Worm (Caenorhabditis elegans): ENCODE measurements around the gene clc-20.

The clc-20 gene

DNA sequence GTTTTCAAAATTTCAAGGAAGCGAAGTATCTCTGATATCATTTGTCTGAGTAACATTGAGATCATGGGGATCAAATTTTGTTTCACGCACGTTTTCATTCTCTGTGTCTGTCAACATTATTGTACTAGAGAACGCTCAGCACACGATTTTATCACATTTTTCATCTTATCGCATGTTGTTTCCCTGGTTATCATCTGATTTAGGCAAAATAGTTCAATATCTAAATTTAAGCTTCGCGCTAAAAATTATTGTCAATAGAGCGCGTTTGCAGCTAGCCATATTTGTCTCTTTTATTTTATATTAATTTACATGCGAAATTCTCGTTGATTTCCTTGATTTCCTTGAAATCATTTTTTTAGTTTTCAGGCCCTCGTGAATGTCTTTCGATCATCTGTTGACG is 26.9 kb upstream of the clc-20 start, which contains the start of gene K02F3.2:
TSS of gene K02F3.2 (plus strand) at position 357 of the 400 bp plus-strand sequence.
- TF ChIP-seq nhr-28 (tag; optimal IDR thresholded peaks at IDR 0.05), result no peak
- TF ChIP-seq nhr-76 (tag; optimal IDR thresholded peaks at IDR 0.05), result no peak
- TF ChIP-seq nhr-67 (tag; optimal IDR thresholded peaks at IDR 0.05), result no peak
- TF ChIP-seq elt-2 (tag; optimal IDR thresholded peaks at IDR 0.05), result peak; percentile 71
- TF ChIP-seq unc-39 (tag; optimal IDR thresholded peaks at IDR 0.05), result no peak
- TF ChIP-seq skn-1 (tag; optimal IDR thresholded peaks at IDR 0.05), result no peak
- no peak for TF ChIP-seq ztf-11 (tag; optimal IDR thresholded peaks at IDR 0.05)
- TF ChIP-seq ztf-4 (tag; optimal IDR thresholded peaks at IDR 0.05), result no peak
- no peak for TF ChIP-seq mml-1 (tag; optimal IDR thresholded peaks at IDR 0.05)
- peak; percentile 80 for TF ChIP-seq nhr-43 (tag; optimal IDR thresholded peaks at IDR 0.05; ENCODE audit: poor library complexity, severe bottlenecking)
- no peak for TF ChIP-seq ceh-82 (tag; optimal IDR thresholded peaks at IDR 0.05)
- TF ChIP-seq egl-27 (tag; optimal IDR thresholded peaks at IDR 0.05), result no peak
- no peak for TF ChIP-seq zag-1 (tag; optimal IDR thresholded peaks at IDR 0.05)
- no peak for TF ChIP-seq nhr-77 (tag; optimal IDR thresholded peaks at IDR 0.05)
- TF ChIP-seq sea-2 (GFP tag; optimal IDR thresholded peaks at IDR 0.05), result no peak
- TF ChIP-seq ceh-28 (tag; optimal IDR thresholded peaks at IDR 0.05), result peak; percentile 12
- peak; percentile 84 for TF ChIP-seq pqm-1 (tag; optimal IDR thresholded peaks at IDR 0.05)
- TF ChIP-seq fkh-2 (tag; optimal IDR thresholded peaks at IDR 0.05), result no peak
- peak; percentile 53 for TF ChIP-seq elt-1 (tag; optimal IDR thresholded peaks at IDR 0.05)
- TF ChIP-seq elt-3 (tag; optimal IDR thresholded peaks at IDR 0.05), result no peak
- TF ChIP-seq jun-1 (tag; optimal IDR thresholded peaks at IDR 0.05), result peak; percentile 76
- TF ChIP-seq lin-15B (tag; optimal IDR thresholded peaks at IDR 0.05), result peak; percentile 28
- no peak for TF ChIP-seq nhr-11 (tag; optimal IDR thresholded peaks at IDR 0.05)
- TF ChIP-seq tbx-2 (tag; optimal IDR thresholded peaks at IDR 0.05), result no peak
- no peak for TF ChIP-seq fos-1 (tag; optimal IDR thresholded peaks at IDR 0.05)
- TF ChIP-seq unc-62 (GFP tag; optimal IDR thresholded peaks at IDR 0.05), result no peak
- no peak for TF ChIP-seq aly-2 (tag; optimal IDR thresholded peaks at IDR 0.05)
- no peak for TF ChIP-seq R02D3.7 (tag; optimal IDR thresholded peaks at IDR 0.05)
- TF ChIP-seq lin-39 (tag; optimal IDR thresholded peaks at IDR 0.05), result no peak
- TF ChIP-seq nhr-25 (tag; optimal IDR thresholded peaks at IDR 0.05), result peak; percentile 4
- TF ChIP-seq ama-1 (optimal IDR thresholded peaks at IDR 0.05), result peak; percentile 45
- TF ChIP-seq nhr-23 (tag; optimal IDR thresholded peaks at IDR 0.05), result peak; percentile 65
- TF ChIP-seq ceh-9 (tag; optimal IDR thresholded peaks at IDR 0.05), result no peak
- peak; percentile 30 for TF ChIP-seq nfya-1 (tag; optimal IDR thresholded peaks at IDR 0.05; ENCODE audit: insufficient read depth)
- TF ChIP-seq nhr-12 (tag; optimal IDR thresholded peaks at IDR 0.05), result no peak
- peak; percentile 12 for TF ChIP-seq hmg-11 (tag; optimal IDR thresholded peaks at IDR 0.05)
- no peak for TF ChIP-seq fkh-10 (GFP tag; optimal IDR thresholded peaks at IDR 0.05)
- TF ChIP-seq snpc-4 (tag; optimal IDR thresholded peaks at IDR 0.05), result no peak
- TF ChIP-seq mdl-1 (tag; optimal IDR thresholded peaks at IDR 0.05), result no peak
- TF ChIP-seq eor-1 (tag; optimal IDR thresholded peaks at IDR 0.05), result no peak
- peak; percentile 86 for TF ChIP-seq pha-4 (tag; optimal IDR thresholded peaks at IDR 0.05)
- TF ChIP-seq ceh-16 (tag; optimal IDR thresholded peaks at IDR 0.05), result no peak
- no peak for TF ChIP-seq egl-5 (tag; optimal IDR thresholded peaks at IDR 0.05)
- TF ChIP-seq lsy-12 (tag; optimal IDR thresholded peaks at IDR 0.05), result no peak
- TF ChIP-seq ZK546.5 (tag; optimal IDR thresholded peaks at IDR 0.05), result no peak
- no peak for TF ChIP-seq nhr-237 (tag; optimal IDR thresholded peaks at IDR 0.05)
- no peak for TF ChIP-seq daf-12 (tag; optimal IDR thresholded peaks at IDR 0.05)

DNA sequence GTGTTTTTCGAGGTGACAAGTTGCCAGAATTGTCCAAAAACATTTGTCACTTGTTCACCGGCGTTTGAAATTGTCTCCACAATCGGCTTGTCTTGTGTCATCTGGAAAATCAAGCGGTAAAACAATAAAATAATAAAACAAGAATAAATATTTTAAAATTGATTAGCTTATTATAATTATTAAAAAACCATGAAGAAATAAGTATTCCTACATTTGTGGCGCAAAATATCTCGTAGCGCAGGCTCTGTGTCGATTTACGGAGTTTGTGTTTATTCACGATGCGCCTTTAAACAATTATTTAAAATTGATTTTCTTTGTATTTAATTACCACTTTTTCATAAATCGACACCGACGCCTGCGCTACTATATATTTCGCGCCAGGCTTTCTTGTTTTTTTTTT is 20.1 kb upstream of the clc-20 start, which contains the start of gene moma-1:
TSS of gene moma-1 (minus strand) at position 101 of the 400 bp plus-strand sequence.
- TF ChIP-seq egl-27 (tag; optimal IDR thresholded peaks at IDR 0.05), result no peak
- TF ChIP-seq eor-1 (tag; optimal IDR thresholded peaks at IDR 0.05), result no peak
- no peak for TF ChIP-seq nhr-237 (tag; optimal IDR thresholded peaks at IDR 0.05)
- TF ChIP-seq daf-12 (tag; optimal IDR thresholded peaks at IDR 0.05), result no peak
- TF ChIP-seq nhr-25 (tag; optimal IDR thresholded peaks at IDR 0.05), result no peak
- TF ChIP-seq fos-1 (tag; optimal IDR thresholded peaks at IDR 0.05), result no peak
- TF ChIP-seq nfya-1 (tag; optimal IDR thresholded peaks at IDR 0.05; ENCODE audit: insufficient read depth), result no peak
- TF ChIP-seq lin-15B (tag; optimal IDR thresholded peaks at IDR 0.05), result no peak
- no peak for TF ChIP-seq egl-5 (tag; optimal IDR thresholded peaks at IDR 0.05)
- TF ChIP-seq lsy-12 (tag; optimal IDR thresholded peaks at IDR 0.05), result no peak
- no peak for TF ChIP-seq nhr-28 (tag; optimal IDR thresholded peaks at IDR 0.05)
- TF ChIP-seq nhr-12 (tag; optimal IDR thresholded peaks at IDR 0.05), result no peak
- TF ChIP-seq elt-2 (tag; optimal IDR thresholded peaks at IDR 0.05), result no peak
- TF ChIP-seq ztf-11 (tag; optimal IDR thresholded peaks at IDR 0.05), result no peak
- TF ChIP-seq R02D3.7 (tag; optimal IDR thresholded peaks at IDR 0.05), result no peak
- TF ChIP-seq aly-2 (tag; optimal IDR thresholded peaks at IDR 0.05), result no peak
- TF ChIP-seq pqm-1 (tag; optimal IDR thresholded peaks at IDR 0.05), result no peak
